Fruit fly (Drosophila melanogaster) whole organism, embryonic: ENCODE measurements around the gene yps.
A peak's percentile ranks its signal among the peaks of the same experiment; 100 is the strongest.

Source experiments
- CG1024 ChIP-seq: fragments of 200-800 bp; sonication (Bioruptor generic); IDR thresholded peaks from 2 replicates; pipeline ENCODE4 v1.3.6; 2022; ENCODE audit warnings: missing biosample characterization, missing genetic modification characterization
- CG10979 ChIP-seq: fragments of 200-800 bp; sonication (Bioruptor generic); optimal IDR thresholded peaks from 2 replicates; lab custom pipeline; 2018; ENCODE audit warnings: missing biosample characterization, mild to moderate bottlenecking, missing genetic modification characterization, moderate library complexity
- CG11695 ChIP-seq: fragments of 200-800 bp; sonication (Bioruptor generic); IDR thresholded peaks from 3 replicates; pipeline ENCODE4 v1.3.6; 2022; ENCODE audit warnings: missing biosample characterization, missing genetic modification characterization
- CG13894 ChIP-seq: fragments of 200-800 bp; sonication (Bioruptor generic); optimal IDR thresholded peaks from 3 replicates; lab custom pipeline; 2018; ENCODE audit warnings: missing biosample characterization, mild to moderate bottlenecking, missing genetic modification characterization, moderate library complexity
- CG15073 ChIP-seq: fragments of 200-800 bp; sonication (Bioruptor generic); optimal IDR thresholded peaks from 2 replicates; lab custom pipeline; 2016; ENCODE audit warnings: missing biosample characterization, missing genetic modification characterization
- CG1792 ChIP-seq: fragments of 200-800 bp; sonication (Bioruptor generic); optimal IDR thresholded peaks from 2 replicates; lab custom pipeline; 2016; ENCODE audit warnings: missing biosample characterization, missing genetic modification characterization
- CG2199 ChIP-seq: fragments of 200-800 bp; sonication (Bioruptor generic); IDR thresholded peaks from 3 replicates; pipeline ENCODE4 v1.3.6; 2022; ENCODE audit warnings: missing biosample characterization, missing genetic modification characterization
- CG31224 ChIP-seq: fragments of 200-800 bp; sonication (Bioruptor generic); IDR thresholded peaks from 2 replicates; pipeline ENCODE4 v1.3.6; 2022; ENCODE audit warnings: missing biosample characterization, missing genetic modification characterization
- CG31388 ChIP-seq: fragments of 200-800 bp; sonication (Bioruptor generic); optimal IDR thresholded peaks from 2 replicates; lab custom pipeline; 2016; ENCODE audit warnings: missing biosample characterization, missing genetic modification characterization
- CG3407 ChIP-seq: fragments of 200-800 bp; sonication (Bioruptor generic); optimal IDR thresholded peaks from 2 replicates; lab custom pipeline; 2018; ENCODE audit warnings: missing biosample characterization, mild to moderate bottlenecking, missing genetic modification characterization
- CG6765 ChIP-seq: fragments of 200-800 bp; sonication (Bioruptor generic); optimal IDR thresholded peaks from 3 replicates; lab custom pipeline; 2017; ENCODE audit warnings: missing biosample characterization, mild to moderate bottlenecking, missing genetic modification characterization
- CG7786 ChIP-seq: fragments of 200-800 bp; sonication (Bioruptor generic); optimal IDR thresholded peaks from 2 replicates; lab custom pipeline; 2016; ENCODE audit warnings: missing biosample characterization, missing genetic modification characterization
- CG7963 ChIP-seq: fragments of 200-800 bp; sonication (Bioruptor generic); IDR thresholded peaks from 3 replicates; pipeline ENCODE4 v1.3.6; 2022; ENCODE audit warnings: missing biosample characterization, missing genetic modification characterization; ENCODE audit not compliant: partially characterized antibody
- CG8765 ChIP-seq: fragments of 200-800 bp; sonication (Bioruptor generic); IDR thresholded peaks from 2 replicates; pipeline ENCODE4 v1.3.6; 2022; ENCODE audit warnings: missing biosample characterization, missing genetic modification characterization
- Camta ChIP-seq: fragments of 200-800 bp; sonication (Bioruptor generic); optimal IDR thresholded peaks from 2 replicates; lab custom pipeline; 2016; ENCODE audit warnings: missing biosample characterization, missing genetic modification characterization
- CkIIα-i1 ChIP-seq: fragments of 200-800 bp; sonication (Bioruptor generic); IDR thresholded peaks from 2 replicates; pipeline ENCODE4 v1.3.6; 2022; ENCODE audit warnings: missing biosample characterization, missing genetic modification characterization
- CoRest ChIP-seq: fragments of 200-800 bp; sonication (Bioruptor generic); optimal IDR thresholded peaks from 3 replicates; lab custom pipeline; 2018; ENCODE audit warnings: missing biosample characterization, mild to moderate bottlenecking, missing genetic modification characterization, moderate library complexity
- D19A ChIP-seq: fragments of 200-800 bp; optimal IDR thresholded peaks from 3 replicates; lab custom pipeline; 2019; ENCODE audit warnings: missing biosample characterization, mild to moderate bottlenecking, missing genetic modification characterization, moderate library complexity
- Dek ChIP-seq: fragments of 200-800 bp; sonication (Bioruptor generic); optimal IDR thresholded peaks from 3 replicates; lab custom pipeline; 2019; ENCODE audit warnings: missing biosample characterization, mild to moderate bottlenecking, missing genetic modification characterization, moderate library complexity
- Dip3 ChIP-seq: fragments of 200-800 bp; sonication (Bioruptor generic); optimal IDR thresholded peaks from 3 replicates; lab custom pipeline; 2016; ENCODE audit warnings: missing biosample characterization, missing genetic modification characterization
- Doc3 ChIP-seq: fragments of 200-800 bp; sonication (Bioruptor generic); IDR thresholded peaks from 3 replicates; pipeline ENCODE4 v1.3.6; 2022; ENCODE audit warnings: missing biosample characterization, missing genetic modification characterization; ENCODE audit not compliant: partially characterized antibody
- Ets97D ChIP-seq: fragments of 200-800 bp; sonication (Bioruptor generic); optimal IDR thresholded peaks from 3 replicates; lab custom pipeline; 2016; ENCODE audit warnings: missing biosample characterization, missing genetic modification characterization
- HHEX ChIP-seq: fragments of 200-800 bp; sonication (Bioruptor generic); optimal IDR thresholded peaks from 3 replicates; lab custom pipeline; 2017; ENCODE audit warnings: missing biosample characterization, mild to moderate bottlenecking, missing genetic modification characterization, missing genetic modification reagents
- HLH54F ChIP-seq: fragments of 200-800 bp; sonication (Bioruptor generic); optimal IDR thresholded peaks from 3 replicates; lab custom pipeline; 2016; ENCODE audit warnings: missing biosample characterization, missing genetic modification characterization
- Hr51 ChIP-seq, 2 experiments: fragments of 200-800 bp; sonication (Bioruptor generic); optimal IDR thresholded peaks; 2 replicates in 1 of 2; 3 replicates in 1 of 2; lab custom pipeline; 2016 to 2018; ENCODE audit warnings: missing biosample characterization in 2 of 2, missing genetic modification characterization in 2 of 2, mild to moderate bottlenecking in 1 of 2, moderate library complexity in 1 of 2
- Max ChIP-seq: fragments of 200-800 bp; sonication (Bioruptor generic); optimal IDR thresholded peaks from 2 replicates; lab custom pipeline; 2016; ENCODE audit warnings: missing biosample characterization, mild to moderate bottlenecking, missing genetic modification characterization
- NC2β ChIP-seq: fragments of 200-800 bp; sonication (Bioruptor generic); optimal IDR thresholded peaks from 2 replicates; lab custom pipeline; 2016; ENCODE audit warnings: missing biosample characterization, missing genetic modification characterization
- NK7.1 ChIP-seq: fragments of 200-800 bp; sonication (Bioruptor generic); optimal IDR thresholded peaks from 3 replicates; lab custom pipeline; 2016; ENCODE audit warnings: missing biosample characterization, missing genetic modification characterization
- NfI ChIP-seq: fragments of 200-800 bp; sonication (Bioruptor generic); optimal IDR thresholded peaks from 3 replicates; lab custom pipeline; 2018; ENCODE audit warnings: missing biosample characterization, mild to moderate bottlenecking, missing genetic modification characterization, moderate library complexity
- Sry-δ ChIP-seq: fragments of 200-800 bp; sonication (Bioruptor generic); optimal IDR thresholded peaks from 2 replicates; lab custom pipeline; 2016; ENCODE audit warnings: missing biosample characterization, missing genetic modification characterization
- amos ChIP-seq: fragments of 200-800 bp; sonication (Bioruptor generic); IDR thresholded peaks from 2 replicates; pipeline ENCODE4 v1.3.6; 2022; ENCODE audit warnings: missing biosample characterization, missing genetic modification characterization; ENCODE audit not compliant: partially characterized antibody
- cg ChIP-seq: fragments of 200-800 bp; sonication (Bioruptor generic); optimal IDR thresholded peaks from 3 replicates; lab custom pipeline; 2019; ENCODE audit warnings: missing biosample characterization, mild to moderate bottlenecking, missing genetic modification characterization, moderate library complexity
- eyg ChIP-seq: fragments of 200-800 bp; sonication (Bioruptor generic); optimal IDR thresholded peaks from 3 replicates; lab custom pipeline; 2016; ENCODE audit warnings: missing biosample characterization, missing genetic modification characterization
- ftz-f1 ChIP-seq: fragments of 200-800 bp; sonication (Bioruptor generic); optimal IDR thresholded peaks from 2 replicates; lab custom pipeline; 2016; ENCODE audit warnings: missing biosample characterization, missing genetic modification characterization
- hbn ChIP-seq: fragments of 200-800 bp; sonication (Bioruptor generic); IDR thresholded peaks from 2 replicates; pipeline ENCODE4 v1.3.6; 2022; ENCODE audit warnings: missing biosample characterization, missing genetic modification characterization; ENCODE audit not compliant: partially characterized antibody
- ind ChIP-seq: fragments of 200-800 bp; sonication (Bioruptor generic); optimal IDR thresholded peaks from 3 replicates; lab custom pipeline; 2016; ENCODE audit warnings: missing biosample characterization, missing genetic modification characterization
- lab ChIP-seq: fragments of 200-800 bp; sonication (Bioruptor generic); optimal IDR thresholded peaks from 3 replicates; lab custom pipeline; 2017; ENCODE audit warnings: missing biosample characterization, missing genetic modification characterization, mild to moderate bottlenecking, moderate library complexity, missing genetic modification reagents
- lbe ChIP-seq: fragments of 200-800 bp; sonication (Bioruptor generic); optimal IDR thresholded peaks from 2 replicates; lab custom pipeline; 2016; ENCODE audit warnings: missing biosample characterization, mild to moderate bottlenecking, missing genetic modification characterization
- mirr ChIP-seq: fragments of 200-800 bp; sonication (Bioruptor generic); optimal IDR thresholded peaks from 3 replicates; lab custom pipeline; 2018; ENCODE audit warnings: missing biosample characterization, mild to moderate bottlenecking, missing genetic modification characterization
- nerfin-2 ChIP-seq: fragments of 200-800 bp; sonication (Bioruptor generic); IDR thresholded peaks from 2 replicates; pipeline ENCODE4 v1.3.6; 2022; ENCODE audit warnings: missing biosample characterization, missing genetic modification characterization; ENCODE audit not compliant: partially characterized antibody
- onecut ChIP-seq: fragments of 200-800 bp; sonication (Bioruptor generic); IDR thresholded peaks from 2 replicates; pipeline ENCODE4 v1.3.6; 2022; ENCODE audit warnings: missing biosample characterization, missing genetic modification characterization
- ranshi ChIP-seq: fragments of 200-800 bp; sonication (Bioruptor generic); IDR thresholded peaks from 2 replicates; pipeline ENCODE4 v1.3.6; 2022; ENCODE audit warnings: missing biosample characterization, missing genetic modification characterization
- shn ChIP-seq: fragments of 200-800 bp; sonication (Bioruptor generic); optimal IDR thresholded peaks from 3 replicates; lab custom pipeline; 2016; ENCODE audit warnings: missing biosample characterization, missing genetic modification characterization
- slp2 ChIP-seq: fragments of 200-800 bp; sonication (Bioruptor generic); optimal IDR thresholded peaks from 2 replicates; lab custom pipeline; 2016; ENCODE audit warnings: missing biosample characterization, missing genetic modification characterization
- ssp ChIP-seq: fragments of 200-800 bp; sonication (Bioruptor generic); IDR thresholded peaks from 2 replicates; pipeline ENCODE4 v1.3.6; 2022; ENCODE audit warnings: missing biosample characterization, missing genetic modification characterization
- ttk ChIP-seq: fragments of 200-800 bp; sonication (Bioruptor generic); IDR thresholded peaks from 2 replicates; pipeline ENCODE4 v2.1.2; 2022; ENCODE audit warnings: missing biosample characterization, missing genetic modification characterization
- twi ChIP-seq: fragments of 200-800 bp; optimal IDR thresholded peaks from 2 replicates; lab custom pipeline; 2019; ENCODE audit warnings: missing biosample characterization, mild to moderate bottlenecking, missing genetic modification characterization, moderate library complexity
- unpg ChIP-seq: fragments of 200-800 bp; sonication (Bioruptor generic); optimal IDR thresholded peaks from 3 replicates; lab custom pipeline; 2018; ENCODE audit warnings: missing biosample characterization, mild to moderate bottlenecking, missing genetic modification characterization, moderate library complexity
- yki ChIP-seq: fragments of >200 bp; optimal IDR thresholded peaks from 3 replicates; lab custom pipeline; 2018

Gene yps

dm6 chr3L:12145709-12146694 is 21.1 kb upstream of the yps start, which contains the start of the genes eIF3l and Nrx-IV (continued):
- TF ChIP-seq CG13894 (tag; lab: Kevin White, UChicago) (no peak), mirr (no peak), HHEX (no peak), Max (GFP tag; lab: Kevin White, UChicago) (no peak), Sry-δ (GFP tag; lab: Kevin White, UChicago) (peak; percentile 74), ranshi (GFP tag; lab: Robert Waterston, UW) (no peak), CG10979 (no peak), yki (lab: Kevin White, UChicago) (no peak), CG31388 (no peak), cg (GFP tag; lab: Kevin White, UChicago) (no peak), NC2β (GFP tag; lab: Kevin White, UChicago) (no peak), CG11695 (no peak), CG1792 (no peak), CG31224 (GFP tag; lab: Robert Waterston, UW) (no peak), CG8765 (GFP tag; lab: Robert Waterston, UW) (no peak), eyg (GFP tag; lab: Kevin White, UChicago) (no peak), NfI (GFP tag; lab: Kevin White, UChicago) (no peak), ind (no peak), CG6765 (no peak), nerfin-2 (GFP tag; lab: Robert Waterston, UW) (no peak), ssp (GFP tag; lab: Robert Waterston, UW) (no peak), CG1024 (no peak), CG2199 (GFP tag; lab: Robert Waterston, UW) (no peak), twi (tag; lab: Kevin White, UChicago) (no peak), Dip3 (GFP tag; lab: Kevin White, UChicago) (no peak), Ets97D (peak; percentile 14), Doc3 (GFP tag; lab: Robert Waterston, UW) (peak; percentile 59; the same call in 2 of the 3 replicates), shn (GFP tag; lab: Kevin White, UChicago) (no peak), Camta (no peak), D19A (no peak), amos (GFP tag; lab: Robert Waterston, UW) (peak; percentile 64), NK7.1 (GFP tag; lab: Kevin White, UChicago) (no peak), ttk (GFP tag; lab: Robert Waterston, UW) (no peak), CG7963 (GFP tag; lab: Robert Waterston, UW) (peak; percentile 4; the same call in 1 of the 3 replicates), HLH54F (no peak), lab (GFP tag; lab: Kevin White, UChicago) (no peak), CoRest (tag; lab: Kevin White, UChicago) (no peak), slp2 (GFP tag; lab: Kevin White, UChicago) (no peak), lbe (GFP tag; lab: Kevin White, UChicago) (no peak), CG7786 (GFP tag; lab: Kevin White, UChicago) (no peak), Hr51 (GFP tag; optimal IDR thresholded peaks at IDR 0.05; lab: Kevin White, UChicago) (no peak), CkIIα-i1 (GFP tag; lab: Robert Waterston, UW) (no peak), unpg (GFP tag; lab: Kevin White, UChicago) (no peak), Dek (tag; lab: Kevin White, UChicago) (no peak), CG15073 (GFP tag; lab: Kevin White, UChicago) (no peak), onecut (GFP tag; lab: Robert Waterston, UW) (no peak), hbn (GFP tag; lab: Robert Waterston, UW) (peak; percentile 59; the same call in 1 of the 2 replicates), ftz-f1 (GFP tag; lab: Kevin White, UChicago) (no peak), CG3407 (GFP tag; lab: Kevin White, UChicago) (no peak)
